Fruit fly (Drosophila melanogaster) whole organism, embryonic: ENCODE results near the gene CG3529.
A peak's percentile ranks its signal among the peaks of the same experiment; 100 is the strongest.

Source experiments
- Aef1 ChIP-seq: fragments of 200-800 bp; sonication (Bioruptor generic); IDR thresholded peaks from 3 replicates; pipeline ENCODE4 v1.3.6; 2022; ENCODE audit warnings: missing biosample characterization, missing genetic modification characterization
- B-H2 ChIP-seq: fragments of 200-800 bp; sonication (Bioruptor generic); optimal IDR thresholded peaks from 2 replicates; lab custom pipeline; 2018; ENCODE audit warnings: missing biosample characterization, mild to moderate bottlenecking, missing genetic modification characterization
- Bgb ChIP-seq: fragments of 200-800 bp; sonication (Bioruptor generic); IDR thresholded peaks from 2 replicates; pipeline ENCODE4 v1.3.6; 2022; ENCODE audit warnings: missing biosample characterization, missing genetic modification characterization; ENCODE audit not compliant: partially characterized antibody
- CG10366 ChIP-seq: fragments of 200-800 bp; sonication (Bioruptor generic); IDR thresholded peaks from 2 replicates; pipeline ENCODE4 v1.3.6; 2022; ENCODE audit warnings: missing biosample characterization, missing genetic modification characterization
- CG10543 ChIP-seq: fragments of 200-800 bp; sonication (Bioruptor generic); optimal IDR thresholded peaks from 3 replicates; lab custom pipeline; 2017; ENCODE audit warnings: missing biosample characterization, mild to moderate bottlenecking, missing genetic modification characterization, moderate library complexity
- CG11696 ChIP-seq: fragments of 200-800 bp; sonication (Bioruptor generic); IDR thresholded peaks from 2 replicates; pipeline ENCODE4 v1.3.6; 2022; ENCODE audit warnings: missing biosample characterization, missing genetic modification characterization
- CG13123 ChIP-seq: fragments of 200-800 bp; sonication (Bioruptor generic); optimal IDR thresholded peaks from 2 replicates; lab custom pipeline; 2016; ENCODE audit warnings: missing biosample characterization, missing genetic modification characterization
- CG13894 ChIP-seq: fragments of 200-800 bp; sonication (Bioruptor generic); optimal IDR thresholded peaks from 3 replicates; lab custom pipeline; 2018; ENCODE audit warnings: missing biosample characterization, mild to moderate bottlenecking, missing genetic modification characterization, moderate library complexity
- CG1603 ChIP-seq: fragments of 200-800 bp; sonication (Bioruptor generic); optimal IDR thresholded peaks from 2 replicates; lab custom pipeline; 2019; ENCODE audit warnings: missing biosample characterization, mild to moderate bottlenecking, missing genetic modification characterization, moderate library complexity
- CG1792 ChIP-seq: fragments of 200-800 bp; sonication (Bioruptor generic); optimal IDR thresholded peaks from 2 replicates; lab custom pipeline; 2016; ENCODE audit warnings: missing biosample characterization, missing genetic modification characterization
- CG18599 ChIP-seq: fragments of 200-800 bp; sonication (Bioruptor generic); optimal IDR thresholded peaks from 3 replicates; lab custom pipeline; 2017; ENCODE audit warnings: missing biosample characterization, missing genetic modification characterization, mild to moderate bottlenecking, moderate library complexity, missing genetic modification reagents
- CG2199 ChIP-seq: fragments of 200-800 bp; sonication (Bioruptor generic); IDR thresholded peaks from 3 replicates; pipeline ENCODE4 v1.3.6; 2022; ENCODE audit warnings: missing biosample characterization, missing genetic modification characterization
- CG32532 ChIP-seq: fragments of 200-800 bp; sonication (Bioruptor generic); IDR thresholded peaks from 2 replicates; pipeline ENCODE4 v1.3.6; 2022; ENCODE audit warnings: missing biosample characterization, missing genetic modification characterization
- CG3995 ChIP-seq: fragments of 200-800 bp; sonication (Bioruptor generic); optimal IDR thresholded peaks from 3 replicates; lab custom pipeline; 2016; ENCODE audit warnings: missing biosample characterization, missing genetic modification characterization
- CG4424 ChIP-seq: fragments of 200-800 bp; sonication (Bioruptor generic); optimal IDR thresholded peaks from 3 replicates; lab custom pipeline; 2016; ENCODE audit warnings: missing biosample characterization, missing genetic modification characterization
- CG7928 ChIP-seq: fragments of 200-800 bp; sonication (Bioruptor generic); optimal IDR thresholded peaks from 2 replicates; lab custom pipeline; 2017; ENCODE audit warnings: missing biosample characterization, mild to moderate bottlenecking, missing genetic modification characterization
- CG9215 ChIP-seq: fragments of 200-800 bp; sonication (Bioruptor generic); IDR thresholded peaks from 2 replicates; pipeline ENCODE4 v1.3.6; 2022; ENCODE audit warnings: missing biosample characterization, missing genetic modification characterization
- CG9609 ChIP-seq: fragments of 200-800 bp; sonication (Bioruptor generic); optimal IDR thresholded peaks from 3 replicates; lab custom pipeline; 2016; ENCODE audit warnings: missing biosample characterization, missing genetic modification characterization
- D ChIP-seq, 2 experiments: fragments of 200-800 bp in 1 of 2; fragments of >200 bp in 1 of 2; sonication (Bioruptor generic) in 1 of 2; optimal IDR thresholded peaks; 2 replicates in 1 of 2; 3 replicates in 1 of 2; lab custom pipeline; 2017; ENCODE audit warnings: mild to moderate bottlenecking in 1 of 2, missing biosample characterization in 1 of 2, missing genetic modification characterization in 1 of 2, missing genetic modification reagents in 1 of 2
- Dll ChIP-seq: fragments of 200-800 bp; sonication (Bioruptor generic); IDR thresholded peaks from 4 replicates; pipeline ENCODE4 v1.3.6; 2022; ENCODE audit warnings: missing biosample characterization, missing genetic modification characterization; ENCODE audit not compliant: partially characterized antibody
- Elba2 ChIP-seq: fragments of 200-800 bp; sonication (Bioruptor generic); optimal IDR thresholded peaks from 3 replicates; lab custom pipeline; 2016; ENCODE audit warnings: missing biosample characterization, missing genetic modification characterization
- Hr3 ChIP-seq: fragments of 200-800 bp; sonication (Bioruptor generic); optimal IDR thresholded peaks from 3 replicates; lab custom pipeline; 2016; ENCODE audit warnings: missing biosample characterization, missing genetic modification characterization
- Hr78 ChIP-seq, 2 experiments: fragments of 200-800 bp in 1 of 2; fragments of >200 bp in 1 of 2; sonication (Bioruptor generic) in 1 of 2; optimal IDR thresholded peaks; 2 replicates each; lab custom pipeline; 2017 to 2019; ENCODE audit warnings: missing biosample characterization in 2 of 2, missing genetic modification characterization in 2 of 2, mild to moderate bottlenecking in 1 of 2, moderate library complexity in 1 of 2
- Hsf ChIP-seq: fragments of 200-800 bp; sonication (Bioruptor generic); optimal IDR thresholded peaks from 3 replicates; lab custom pipeline; 2016; ENCODE audit warnings: missing biosample characterization, missing genetic modification characterization
- Lhr ChIP-seq: fragments of 200-800 bp; sonication (Bioruptor generic); optimal IDR thresholded peaks from 3 replicates; lab custom pipeline; 2017; ENCODE audit warnings: mild to moderate bottlenecking, missing biosample characterization, missing genetic modification reagents, missing genetic modification characterization
- Myb ChIP-seq: fragments of 200-800 bp; sonication (Bioruptor generic); optimal IDR thresholded peaks from 2 replicates; lab custom pipeline; 2016; ENCODE audit warnings: missing biosample characterization, missing genetic modification characterization
- Scr ChIP-seq: fragments of 200-800 bp; sonication (Bioruptor generic); IDR thresholded peaks from 2 replicates; pipeline ENCODE4 v1.3.6; 2022; ENCODE audit warnings: missing biosample characterization, missing genetic modification characterization; ENCODE audit not compliant: partially characterized antibody
- Side ChIP-seq: fragments of 200-800 bp; sonication (Bioruptor generic); optimal IDR thresholded peaks from 2 replicates; lab custom pipeline; 2016; ENCODE audit warnings: missing biosample characterization, missing genetic modification characterization
- Sin3A ChIP-seq: fragments of >200 bp; optimal IDR thresholded peaks from 2 replicates; lab custom pipeline; 2018
- Sry-δ ChIP-seq: fragments of 200-800 bp; sonication (Bioruptor generic); optimal IDR thresholded peaks from 2 replicates; lab custom pipeline; 2016; ENCODE audit warnings: missing biosample characterization, missing genetic modification characterization
- al ChIP-seq: fragments of 200-800 bp; sonication (Bioruptor generic); IDR thresholded peaks from 2 replicates; pipeline ENCODE4 v1.3.6; 2022; ENCODE audit warnings: missing biosample characterization, missing genetic modification characterization
- da ChIP-seq: fragments of 200-800 bp; sonication (Bioruptor generic); optimal IDR thresholded peaks from 2 replicates; lab custom pipeline; 2016; ENCODE audit warnings: missing biosample characterization, missing genetic modification characterization
- dmrt11E ChIP-seq: fragments of 200-800 bp; sonication (Bioruptor generic); optimal IDR thresholded peaks from 3 replicates; lab custom pipeline; 2018; ENCODE audit warnings: missing biosample characterization, mild to moderate bottlenecking, missing genetic modification characterization, moderate library complexity
- grau ChIP-seq: fragments of 200-800 bp; optimal IDR thresholded peaks from 3 replicates; lab custom pipeline; 2019; ENCODE audit warnings: missing biosample characterization, mild to moderate bottlenecking, missing genetic modification characterization, moderate library complexity
- hb ChIP-seq: fragments of 200-800 bp; sonication (Bioruptor generic); IDR thresholded peaks from 3 replicates; pipeline ENCODE4 v1.3.6; 2022; ENCODE audit warnings: missing biosample characterization, missing genetic modification characterization; ENCODE audit not compliant: partially characterized antibody
- jigr1 ChIP-seq: fragments of 200-800 bp; sonication (Bioruptor generic); IDR thresholded peaks from 3 replicates; pipeline ENCODE4 v1.3.6; 2022; ENCODE audit warnings: missing biosample characterization, missing genetic modification characterization
- ken ChIP-seq: fragments of 200-800 bp; sonication (Bioruptor generic); IDR thresholded peaks from 3 replicates; pipeline ENCODE4 v1.3.6; 2022; ENCODE audit warnings: missing biosample characterization, missing genetic modification characterization
- mam ChIP-seq: fragments of 200-800 bp; sonication (Bioruptor generic); optimal IDR thresholded peaks from 3 replicates; lab custom pipeline; 2016; ENCODE audit warnings: missing biosample characterization, missing genetic modification characterization
- onecut ChIP-seq: fragments of 200-800 bp; sonication (Bioruptor generic); IDR thresholded peaks from 2 replicates; pipeline ENCODE4 v1.3.6; 2022; ENCODE audit warnings: missing biosample characterization, missing genetic modification characterization
- org-1 ChIP-seq: fragments of 200-800 bp; sonication (Bioruptor generic); optimal IDR thresholded peaks from 2 replicates; lab custom pipeline; 2017; ENCODE audit warnings: missing biosample characterization, missing genetic modification characterization
- pum ChIP-seq: fragments of 200-800 bp; sonication (Bioruptor generic); optimal IDR thresholded peaks from 2 replicates; lab custom pipeline; 2016; ENCODE audit warnings: missing biosample characterization, missing genetic modification characterization
- sc ChIP-seq, 3 experiments: fragments of >200 bp in 2 of 3; fragments of 200-800 bp in 1 of 3; sonication (Bioruptor generic) in 1 of 3; optimal IDR thresholded peaks; 2 replicates in 2 of 3; 3 replicates in 1 of 3; lab custom pipeline; 2017; ENCODE audit warnings: mild to moderate bottlenecking in 1 of 3, missing biosample characterization in 1 of 3, missing genetic modification characterization in 1 of 3, missing genetic modification reagents in 1 of 3
- sisA ChIP-seq: fragments of 200-800 bp; sonication (Bioruptor generic); IDR thresholded peaks from 2 replicates; pipeline ENCODE4 v1.3.6; 2022; ENCODE audit warnings: missing biosample characterization, missing genetic modification characterization
- slbo ChIP-seq: fragments of 200-800 bp; sonication (Bioruptor generic); IDR thresholded peaks from 2 replicates; pipeline ENCODE4 v1.3.6; 2022; ENCODE audit warnings: missing biosample characterization, missing genetic modification characterization
- tll ChIP-seq, 2 experiments: fragments of 200-800 bp in 1 of 2; fragments of >200 bp in 1 of 2; sonication (Bioruptor generic) in 1 of 2; optimal IDR thresholded peaks; 2 replicates each; lab custom pipeline; 2017 to 2019; ENCODE audit warnings: missing biosample characterization in 2 of 2, missing genetic modification characterization in 2 of 2, mild to moderate bottlenecking in 1 of 2, moderate library complexity in 1 of 2
- trh ChIP-seq: fragments of 200-800 bp; sonication (Bioruptor generic); optimal IDR thresholded peaks from 2 replicates; lab custom pipeline; 2016; ENCODE audit warnings: missing biosample characterization, missing genetic modification characterization
- tx ChIP-seq: fragments of 200-800 bp; sonication (Bioruptor generic); optimal IDR thresholded peaks from 2 replicates; lab custom pipeline; 2016; ENCODE audit warnings: missing biosample characterization, missing genetic modification characterization
- vfl ChIP-seq: fragments of 200-800 bp; sonication (Bioruptor generic); optimal IDR thresholded peaks from 2 replicates; lab custom pipeline; 2016; ENCODE audit warnings: missing biosample characterization, missing genetic modification characterization
- wdn ChIP-seq: fragments of 200-800 bp; sonication (Bioruptor generic); IDR thresholded peaks from 2 replicates; pipeline ENCODE4 v1.3.6; 2022; ENCODE audit warnings: missing biosample characterization, missing genetic modification characterization

The CG3529 gene

dm6 chr3L:9441907-9442479 is 4.7 kb upstream of the CG3529 start, which contains the start of the genes Bet3 and Nf-YA (continued):
- peak; percentile 66 for TF ChIP-seq CG13894 (tag; lab: Kevin White, UChicago)
- peak; percentile 76 for TF ChIP-seq pum (GFP tag; lab: Kevin White, UChicago)
- TF ChIP-seq dmrt11E (tag; lab: Kevin White, UChicago) = peak; percentile 35
- peak; percentile 29 for TF ChIP-seq CG18599 (GFP tag; lab: Kevin White, UChicago)
- no peak for TF ChIP-seq Hr78 (GFP tag; optimal IDR thresholded peaks at IDR 0.05; lab: Kevin White, UChicago)
- peak; percentile 60 for TF ChIP-seq Hsf (GFP tag; lab: Kevin White, UChicago)
- peak; percentile 20; the same call in 1 of the 3 replicates for TF ChIP-seq jigr1
- TF ChIP-seq al (GFP tag; lab: Robert Waterston, UW) = peak; percentile 59; the same call in 1 of the 2 replicates
- TF ChIP-seq tx = peak; percentile 26
- TF ChIP-seq CG10543 = peak; percentile 36
- peak; percentile 82 for TF ChIP-seq Scr
- no peak for TF ChIP-seq sc (optimal IDR thresholded peaks at IDR 0.05; lab: Kevin White, UChicago)
- TF ChIP-seq sc (GFP tag; optimal IDR thresholded peaks at IDR 0.05; lab: Kevin White, UChicago) = no peak
- TF ChIP-seq Aef1 (GFP tag; lab: Robert Waterston, UW) = peak; percentile 50; the same call in 1 of the 3 replicates
- peak; percentile 7 for TF ChIP-seq Elba2
- TF ChIP-seq vfl = peak; percentile 14
- peak; percentile 40; the same call in 1 of the 2 replicates for TF ChIP-seq CG11696 (GFP tag; lab: Robert Waterston, UW)
- TF ChIP-seq CG13123 (GFP tag; lab: Kevin White, UChicago) = no peak
- TF ChIP-seq org-1 (GFP tag; lab: Kevin White, UChicago) = no peak
- TF ChIP-seq CG9215 = peak; percentile 38; the same call in 1 of the 2 replicates
- peak; percentile 98 for TF ChIP-seq Myb (GFP tag; lab: Kevin White, UChicago)
- peak; percentile 79 for TF ChIP-seq CG1603 (tag; lab: Kevin White, UChicago)
- TF ChIP-seq trh (GFP tag; lab: Kevin White, UChicago) = no peak
- TF ChIP-seq Lhr (GFP tag; lab: Kevin White, UChicago) = peak; percentile 44
- peak; percentile 75 for TF ChIP-seq Sry-δ
- peak; percentile 69 for TF ChIP-seq B-H2
- TF ChIP-seq CG7928 = peak; percentile 97
- no peak for TF ChIP-seq tll (GFP tag; optimal IDR thresholded peaks at IDR 0.05; lab: Kevin White, UChicago)
- TF ChIP-seq Bgb = peak; percentile 87
- TF ChIP-seq grau (tag; lab: Kevin White, UChicago) = peak; percentile 34
- TF ChIP-seq CG10366 (GFP tag; lab: Robert Waterston, UW) = peak; percentile 45
- TF ChIP-seq mam (GFP tag; lab: Kevin White, UChicago) = peak; percentile 90
- TF ChIP-seq D (optimal IDR thresholded peaks at IDR 0.05; lab: Kevin White, UChicago) = no peak
- TF ChIP-seq D (GFP tag; optimal IDR thresholded peaks at IDR 0.05; lab: Kevin White, UChicago) = no peak
- TF ChIP-seq CG4424 (GFP tag; lab: Kevin White, UChicago) = peak; percentile 51
- peak; percentile 88 for TF ChIP-seq slbo (GFP tag; lab: Robert Waterston, UW)
- peak; percentile 8 for TF ChIP-seq Side (GFP tag; lab: Kevin White, UChicago)
- peak; percentile 84 for TF ChIP-seq hb
- TF ChIP-seq wdn = peak; percentile 26; the same call in 1 of the 2 replicates
- peak; percentile 38 for TF ChIP-seq Sin3A (lab: Kevin White, UChicago)
- TF ChIP-seq ken (GFP tag; lab: Robert Waterston, UW) = peak; percentile 70
- no peak for TF ChIP-seq onecut (GFP tag; lab: Robert Waterston, UW)
- TF ChIP-seq CG1792 (GFP tag; lab: Kevin White, UChicago) = peak; percentile 27
- TF ChIP-seq Hr3 (GFP tag; lab: Kevin White, UChicago) = peak; percentile 50
- TF ChIP-seq da (GFP tag; lab: Kevin White, UChicago) = peak; percentile 0
- TF ChIP-seq sisA (GFP tag; lab: Robert Waterston, UW) = peak; percentile 71
- peak; percentile 72 for TF ChIP-seq CG32532 (GFP tag; lab: Robert Waterston, UW)
- TF ChIP-seq CG2199 (GFP tag; lab: Robert Waterston, UW) = no peak
- peak; percentile 96 for TF ChIP-seq CG3995 (GFP tag; lab: Kevin White, UChicago)
- TF ChIP-seq Dll (GFP tag; lab: Robert Waterston, UW) = peak; percentile 90
- peak; percentile 55 for TF ChIP-seq CG9609 (GFP tag; lab: Kevin White, UChicago)
